Worm (Caenorhabditis elegans): Measurements from ENCODE around the gene clec-83.

- TF ChIP-seq ceh-45 (GFP tag; IDR thresholded peaks at IDR 0.05) = no peak
- no peak for TF ChIP-seq ets-4 (tag; optimal IDR thresholded peaks at IDR 0.05)
- no peak for TF ChIP-seq tbx-2 (tag; optimal IDR thresholded peaks at IDR 0.05)
- no peak for TF ChIP-seq nfya-1 (tag; optimal IDR thresholded peaks at IDR 0.05)
Measured at ce11 chrIV:2846264-2846663, 5.0 kb upstream of the clec-83 start, which contains the start of gene Y54G2A.40.

Data from whole organism, late embryonic.